Fruit fly (Drosophila melanogaster): ENCODE results near the gene RpS3A.

The RpS3A gene

DNA sequence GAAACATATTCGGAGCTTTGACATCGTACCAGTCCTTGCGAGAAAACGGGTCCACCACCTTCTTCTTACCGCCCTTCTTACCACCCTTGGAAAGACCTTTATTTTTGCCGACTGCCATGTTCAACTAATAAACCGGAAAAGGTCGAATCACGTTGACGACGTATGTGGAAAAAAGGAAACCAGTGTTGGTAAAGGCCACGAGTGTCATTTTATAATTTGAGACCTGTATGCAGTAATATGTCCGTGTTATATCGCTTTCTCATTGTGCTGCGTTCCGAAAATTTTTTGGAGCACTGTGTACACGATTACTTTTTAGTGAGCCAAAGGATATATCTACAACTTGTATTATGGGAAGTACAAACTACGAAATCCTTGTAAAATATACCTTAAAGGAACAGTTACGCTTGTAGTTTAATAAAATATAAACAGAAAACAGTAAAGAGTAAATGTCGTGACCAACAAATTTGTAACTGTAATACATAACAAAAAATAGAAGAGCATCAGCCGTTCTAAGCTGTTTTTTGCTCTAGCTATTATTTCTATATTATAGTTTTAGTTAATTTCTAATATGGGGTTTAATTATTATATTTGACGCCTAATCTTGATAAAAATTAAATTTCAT, at the start of gene RpS3A (continued):
- TF ChIP-seq da (GFP tag; optimal IDR thresholded peaks at IDR 0.05) (peak; percentile 21), B-H2 (GFP tag; optimal IDR thresholded peaks at IDR 0.05) (peak; percentile 92), Ada2b (GFP tag; IDR thresholded peaks at IDR 0.05) (no peak; the same call in 1 of the 2 replicates), CG16863 (GFP tag; optimal IDR thresholded peaks at IDR 0.05) (peak; percentile 63), Gsc (GFP tag; IDR thresholded peaks at IDR 0.05) (no peak), CG6175 (GFP tag; IDR thresholded peaks at IDR 0.05) (no peak), CG15011 (GFP tag; optimal IDR thresholded peaks at IDR 0.05) (peak; percentile 70), CG7745 (tag; optimal IDR thresholded peaks at IDR 0.05) (peak; percentile 63), CG3281 (GFP tag; optimal IDR thresholded peaks at IDR 0.05) (peak; percentile 86), CG13424 (tag; optimal IDR thresholded peaks at IDR 0.05) (peak; percentile 51), grau (tag; optimal IDR thresholded peaks at IDR 0.05) (peak; percentile 71), CG2712 (tag; optimal IDR thresholded peaks at IDR 0.05) (peak; percentile 73), CG9876 (GFP tag; optimal IDR thresholded peaks at IDR 0.05) (peak; percentile 86), so (GFP tag; IDR thresholded peaks at IDR 0.05) (no peak; the same call in 2 of the 3 replicates), ci (GFP tag; IDR thresholded peaks at IDR 0.05) (no peak), pb (GFP tag; optimal IDR thresholded peaks at IDR 0.05) (peak; percentile 75), HLH4C (GFP tag; IDR thresholded peaks at IDR 0.05; ENCODE audit: partially characterized antibody) (no peak), CG18011 (GFP tag; optimal IDR thresholded peaks at IDR 0.05) (peak; percentile 69), amos (GFP tag; IDR thresholded peaks at IDR 0.05; ENCODE audit: partially characterized antibody) (no peak; the same call in 1 of the 2 replicates), Doc2 (GFP tag; IDR thresholded peaks at IDR 0.05) (no peak), pnt (GFP tag; optimal IDR thresholded peaks at IDR 0.05) (peak; percentile 49), twi (tag; optimal IDR thresholded peaks at IDR 0.05) (peak; percentile 70), peb (GFP tag; IDR thresholded peaks at IDR 0.05) (peak; percentile 59; the same call in 1 of the 2 replicates), luna (GFP tag; optimal IDR thresholded peaks at IDR 0.05) (peak; percentile 8), jumu (GFP tag; optimal IDR thresholded peaks at IDR 0.05) (peak; percentile 50), oc (tag; optimal IDR thresholded peaks at IDR 0.05) (no peak), Adf1 (GFP tag; IDR thresholded peaks at IDR 0.05) (peak; percentile 47), caup (GFP tag; optimal IDR thresholded peaks at IDR 0.05; ENCODE audit: severe bottlenecking) (peak; percentile 92), CG12155 (GFP tag; optimal IDR thresholded peaks at IDR 0.05) (peak; percentile 42), kni (GFP tag; optimal IDR thresholded peaks at IDR 0.05) (peak; percentile 12), exex (tag; optimal IDR thresholded peaks at IDR 0.05) (peak; percentile 13), CG32767 (GFP tag; IDR thresholded peaks at IDR 0.05) (0 out of 2 replicates have a peak, but pooled peaks have one; percentile 21), CG4730 (GFP tag; IDR thresholded peaks at IDR 0.05) (no peak), Stat92E (GFP tag; optimal IDR thresholded peaks at IDR 0.05) (no peak), Gug (GFP tag; IDR thresholded peaks at IDR 0.05) (peak; percentile 60; the same call in 2 of the 4 replicates), CG11696 (GFP tag; IDR thresholded peaks at IDR 0.05) (no peak; the same call in 1 of the 2 replicates), CG3995 (GFP tag; optimal IDR thresholded peaks at IDR 0.05) (peak; percentile 90), CG12769 (tag; optimal IDR thresholded peaks at IDR 0.05) (peak; percentile 79), sens (GFP tag) (peak; percentile 90), lbe (GFP tag; optimal IDR thresholded peaks at IDR 0.05) (peak; percentile 69), Bteb2 (GFP tag; optimal IDR thresholded peaks at IDR 0.05) (peak; percentile 45), lola (GFP tag; optimal IDR thresholded peaks at IDR 0.05) (peak in 1 of 3 experiments; percentile 92), unc-4 (GFP tag; IDR thresholded peaks at IDR 0.05; ENCODE audit: partially characterized antibody) (no peak), HLHmδ (GFP tag; optimal IDR thresholded peaks at IDR 0.05) (no peak), CG17802 (tag; optimal IDR thresholded peaks at IDR 0.05) (peak; percentile 99), pan (optimal IDR thresholded peaks at IDR 0.05) (no peak), pan (GFP tag; optimal IDR thresholded peaks at IDR 0.05 in 1 of 2, IDR thresholded peaks at IDR 0.05 in 1 of 2) (no peak), knrl (GFP tag; IDR thresholded peaks at IDR 0.05; ENCODE audit: partially characterized antibody) (no peak)

Data from whole organism, embryonic.